Worm (Caenorhabditis elegans) whole organism, L1 larva: Measurements from ENCODE around the gene K02E11.5.
"Not testable (repeated sequence)": the region's sequence is repeated elsewhere in the genome, so short reads cannot be mapped to it uniquely, and the experiment has no call there.

Source experiments
- aha-1 ChIP-seq: fragments of 150-350 bp; optimal IDR thresholded peaks from 2 replicates; lab custom pipeline; 2014; ENCODE audit warnings: missing biosample characterization, missing genetic modification characterization
- fkh-10 ChIP-seq: sonication (generic microtip); optimal IDR thresholded peaks from 2 replicates; lab custom pipeline; 2017; ENCODE audit warnings: missing biosample characterization, missing genetic modification reagents, missing genetic modification characterization
- lir-3 ChIP-seq: sonication (generic microtip); optimal IDR thresholded peaks from 2 replicates; lab custom pipeline; 2016; ENCODE audit warnings: mild to moderate bottlenecking, missing genetic modification characterization, moderate library complexity, missing compliant biosample characterization; ENCODE audit not compliant: poor library complexity
- lsy-2 ChIP-seq, 2 experiments: fragments of 150-350 bp; optimal IDR thresholded peaks; 2 replicates each; lab custom pipeline; 2014; ENCODE audit warnings: missing biosample characterization in 2 of 2, missing genetic modification characterization in 2 of 2
- mef-2 ChIP-seq: fragments of 150-350 bp; optimal IDR thresholded peaks from 2 replicates; lab custom pipeline; 2014; ENCODE audit warnings: missing biosample characterization, missing genetic modification characterization
- tbx-2 ChIP-seq: sonication (generic microtip); optimal IDR thresholded peaks from 2 replicates; lab custom pipeline; 2016; ENCODE audit warnings: missing genetic modification characterization, missing compliant biosample characterization
- unc-62 ChIP-seq: fragments of 150-350 bp; optimal IDR thresholded peaks from 2 replicates; lab custom pipeline; 2014; ENCODE audit warnings: missing biosample characterization, missing genetic modification reagents, missing genetic modification characterization
- ztf-4 ChIP-seq: fragments of 150-350 bp; optimal IDR thresholded peaks from 2 replicates; lab custom pipeline; 2014; ENCODE audit warnings: missing biosample characterization, missing genetic modification characterization

- not testable (repeated sequence) for TF ChIP-seq aha-1 (tag; lab: Kevin White, UChicago); unc-62; fkh-10 (GFP tag; lab: Kevin White, UChicago); tbx-2 (tag; lab: Kevin White, UChicago); ztf-4 (tag; lab: Kevin White, UChicago); lsy-2 (tag; optimal IDR thresholded peaks at IDR 0.05; lab: Kevin White, UChicago); mef-2; lir-3
These were observed 48.3 kb upstream of the K02E11.5 start for ce11 chrV:14203809-14204208.
